Worm (Caenorhabditis elegans): ENCODE results near the gene usp-39.

DNA sequence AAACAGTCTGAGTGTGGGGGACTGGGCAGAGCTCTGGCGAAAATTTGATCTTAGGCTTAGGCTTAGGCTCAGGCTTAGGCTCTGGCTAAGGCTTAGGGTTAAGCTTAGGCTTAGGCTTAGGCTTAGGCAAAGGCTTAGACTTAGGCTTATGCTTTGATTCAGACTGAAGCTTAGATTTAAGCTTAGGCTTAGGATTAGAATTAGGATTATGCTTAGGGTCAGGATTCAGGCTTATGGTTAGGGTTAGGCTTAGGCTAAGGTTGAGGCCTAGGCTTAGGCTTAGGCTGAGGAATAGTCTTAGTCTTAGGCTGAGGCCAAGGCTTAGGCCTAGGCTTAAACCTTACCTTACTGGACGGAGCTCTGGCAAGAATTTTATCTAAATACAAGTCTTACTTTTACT, 38.2 kb upstream of the usp-39 start:
- TF ChIP-seq nhr-11 (tag; optimal IDR thresholded peaks at IDR 0.05) (no peak), ets-4 (tag; optimal IDR thresholded peaks at IDR 0.05) (no peak), syd-9 (tag; optimal IDR thresholded peaks at IDR 0.05) (no peak), gmeb-2 (tag; optimal IDR thresholded peaks at IDR 0.05) (no peak), dmd-4 (tag; optimal IDR thresholded peaks at IDR 0.05; ENCODE audit: borderline replicate concordance) (no peak)

Data from whole organism, late embryonic.